Worm (Caenorhabditis elegans) whole organism, midembryonic: ENCODE measurements around the gene ttll-12.

Experiments
- cog-1 ChIP-seq: sonication (generic microtip); optimal IDR thresholded peaks from 2 replicates; lab custom pipeline; 2016; ENCODE audit warnings: missing genetic modification characterization, missing compliant biosample characterization
- flt-1 ChIP-seq: fragments of 200-800 bp; sonication (Bioruptor generic); IDR thresholded peaks from 2 replicates; pipeline ENCODE4 v1.3.6; 2022; ENCODE audit warnings: missing genetic modification characterization, missing compliant biosample characterization
- med-1 ChIP-seq: sonication (generic microtip); optimal IDR thresholded peaks from 2 replicates; lab custom pipeline; 2017; ENCODE audit warnings: missing genetic modification characterization, mild to moderate bottlenecking, missing compliant biosample characterization, antibody characterized with exemption, missing genetic modification reagents; ENCODE audit not compliant: insufficient read depth
- tab-1 ChIP-seq: fragments of 200-800 bp; sonication (Bioruptor generic); IDR thresholded peaks from 2 replicates; pipeline ENCODE4 v1.3.6; 2022; ENCODE audit warnings: missing genetic modification characterization, missing compliant biosample characterization
- ztf-23 ChIP-seq: fragments of 200-800 bp; sonication (Bioruptor generic); IDR thresholded peaks from 2 replicates; pipeline ENCODE4 v1.3.6; 2022; ENCODE audit warnings: missing genetic modification reagents, missing genetic modification characterization, missing compliant biosample characterization
- ztf-29 ChIP-seq: fragments of 200-800 bp; sonication (Bioruptor generic); IDR thresholded peaks from 2 replicates; pipeline ENCODE4 v1.3.6; 2022; ENCODE audit warnings: missing genetic modification reagents, missing genetic modification characterization, missing compliant biosample characterization

- no peak for TF ChIP-seq med-1
- no peak for TF ChIP-seq flt-1
- no peak for TF ChIP-seq ztf-23 (GFP tag; lab: Robert Waterston, UW)
- TF ChIP-seq tab-1 (GFP tag; lab: Robert Waterston, UW), result no peak
- no peak for TF ChIP-seq ztf-29
- TF ChIP-seq cog-1 (tag; lab: Kevin White, UChicago), result peak; percentile 27
Observed at ce11 chrII:9356723-9357122, 17.9 kb downstream of the ttll-12 start.
